Fruit fly (Drosophila melanogaster) whole organism, pupa: ENCODE measurements around the gene sala.

Experiments used
- Pif1B ChIP-seq: fragments of 200-800 bp; sonication (Bioruptor generic); optimal IDR thresholded peaks from 3 replicates; lab custom pipeline; 2016; ENCODE audit warnings: missing biosample characterization, missing genetic modification characterization
- gl ChIP-seq: fragments of 200-800 bp; sonication (Bioruptor generic); optimal IDR thresholded peaks from 2 replicates; lab custom pipeline; 2018; ENCODE audit warnings: missing biosample characterization, mild to moderate bottlenecking, missing genetic modification characterization

dm6 chr2L:11474960-11475359 is 9.5 kb upstream of the sala start:
- no peak for TF ChIP-seq gl (tag; lab: Kevin White, UChicago)
- no peak for TF ChIP-seq Pif1B (GFP tag; lab: Kevin White, UChicago)
